Fruit fly (Drosophila melanogaster): Measurements from ENCODE around the gene Jhbp6.

Gene Jhbp6

dm6 chr3L:22646863-22647262 lies 22.9 kb upstream of the Jhbp6 start, which contains the start of gene CG33768:
Gene CG33768, plus strand, starts transcription at chr3L:22647163.
- TF ChIP-seq dl (GFP tag; optimal IDR thresholded peaks at IDR 0.05; ENCODE audit: insufficient read depth in 1 of 2, partially characterized antibody in 2 of 2) (no peak), h (GFP tag; optimal IDR thresholded peaks at IDR 0.05) (no peak), pan (optimal IDR thresholded peaks at IDR 0.05) (no peak), CrebA (GFP tag; optimal IDR thresholded peaks at IDR 0.05; ENCODE audit: borderline replicate concordance) (no peak), usp (GFP tag; optimal IDR thresholded peaks at IDR 0.05) (no peak), tai (GFP tag; optimal IDR thresholded peaks at IDR 0.05) (no peak), Vsx2 (GFP tag; optimal IDR thresholded peaks at IDR 0.05; ENCODE audit: partially characterized antibody) (no peak), Dif (GFP tag; optimal IDR thresholded peaks at IDR 0.05; ENCODE audit: partially characterized antibody) (no peak), Jra (GFP tag; optimal IDR thresholded peaks at IDR 0.05) (no peak), brk (GFP tag; optimal IDR thresholded peaks at IDR 0.05) (no peak), dsf (GFP tag; optimal IDR thresholded peaks at IDR 0.05; ENCODE audit: borderline replicate concordance) (no peak), Sp1 (GFP tag; optimal IDR thresholded peaks at IDR 0.05) (no peak), Dfd (GFP tag; optimal IDR thresholded peaks at IDR 0.05) (no peak), N (GFP tag; optimal IDR thresholded peaks at IDR 0.05) (no peak), jim (GFP tag; optimal IDR thresholded peaks at IDR 0.05) (no peak)

- TF ChIP-seq Mio (GFP tag; optimal IDR thresholded peaks at IDR 0.05) (no peak), Hr78 (GFP tag; optimal IDR thresholded peaks at IDR 0.05) (no peak), woc (GFP tag; optimal IDR thresholded peaks at IDR 0.05) (no peak), Jra (GFP tag; optimal IDR thresholded peaks at IDR 0.05) (no peak), tai (GFP tag; optimal IDR thresholded peaks at IDR 0.05) (no peak), fru (GFP tag; optimal IDR thresholded peaks at IDR 0.05) (no peak), GATAd (GFP tag; optimal IDR thresholded peaks at IDR 0.05) (no peak), HLH106 (tag; optimal IDR thresholded peaks at IDR 0.05) (no peak), dl (GFP tag; optimal IDR thresholded peaks at IDR 0.05; ENCODE audit: insufficient read depth in 1 of 2, partially characterized antibody in 2 of 2) (no peak), ey (GFP tag; optimal IDR thresholded peaks at IDR 0.05) (no peak), OdsH (GFP tag; optimal IDR thresholded peaks at IDR 0.05) (no peak), Abd-B (GFP tag; optimal IDR thresholded peaks at IDR 0.05) (no peak)
Observed at dm6 chr3L:22647627-22648026, 22.1 kb upstream of the Jhbp6 start, which contains the start of gene CG33769. Gene CG33769, plus strand, starts transcription at chr3L:22647927.

- TF ChIP-seq GATAd (GFP tag; optimal IDR thresholded peaks at IDR 0.05) (no peak), sv (GFP tag; optimal IDR thresholded peaks at IDR 0.05) (no peak), brk (GFP tag; optimal IDR thresholded peaks at IDR 0.05) (no peak), Rel (GFP tag; optimal IDR thresholded peaks at IDR 0.05) (no peak), Rel (tag; optimal IDR thresholded peaks at IDR 0.05) (no peak), Myc (optimal IDR thresholded peaks at IDR 0.05) (no peak), sage (GFP tag; optimal IDR thresholded peaks at IDR 0.05) (no peak), h (GFP tag; optimal IDR thresholded peaks at IDR 0.05) (no peak), dsf (GFP tag; optimal IDR thresholded peaks at IDR 0.05; ENCODE audit: borderline replicate concordance) (no peak), HLH106 (tag; optimal IDR thresholded peaks at IDR 0.05) (no peak), CG9705 (GFP tag; optimal IDR thresholded peaks at IDR 0.05) (no peak), Mio (GFP tag; optimal IDR thresholded peaks at IDR 0.05) (no peak), br (GFP tag; optimal IDR thresholded peaks at IDR 0.05) (no peak), Vsx2 (GFP tag; optimal IDR thresholded peaks at IDR 0.05; ENCODE audit: partially characterized antibody) (no peak), CG32264 (GFP tag; optimal IDR thresholded peaks at IDR 0.05) (no peak), Dfd (GFP tag; optimal IDR thresholded peaks at IDR 0.05) (no peak), woc (GFP tag; optimal IDR thresholded peaks at IDR 0.05) (no peak), N (GFP tag; optimal IDR thresholded peaks at IDR 0.05) (no peak), Hr78 (GFP tag; optimal IDR thresholded peaks at IDR 0.05) (no peak)
Observed at dm6 chr3L:22648372-22648771, 21.4 kb upstream of the Jhbp6 start, which contains the start of gene CG33770. Gene CG33770, plus strand, starts transcription at chr3L:22648672.

DNA sequence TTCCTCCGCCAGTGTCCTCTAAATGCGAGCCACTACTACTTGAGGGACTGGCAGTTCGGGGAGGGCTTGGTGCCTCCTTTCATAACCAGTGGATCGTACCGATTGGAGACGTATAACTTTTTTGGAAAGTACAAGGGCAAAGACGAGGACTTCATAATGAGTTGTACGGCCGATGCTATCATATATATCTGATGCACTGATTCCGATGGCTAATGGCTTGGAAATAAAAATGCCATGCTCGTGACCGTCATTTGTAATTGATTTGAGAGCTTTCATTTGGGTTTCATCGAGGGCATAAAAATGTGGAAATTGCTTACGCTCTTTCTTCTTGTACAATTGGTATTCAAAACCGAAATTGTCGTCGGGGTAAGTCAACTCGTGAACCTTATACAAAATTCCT lies 20.7 kb upstream of the Jhbp6 start, which contains the start of gene CG33771:
Gene CG33771 (plus strand): TSS at position 301 of the 400 bp plus-strand sequence.
- TF ChIP-seq tai (GFP tag; optimal IDR thresholded peaks at IDR 0.05) (no peak), rgr (GFP tag; optimal IDR thresholded peaks at IDR 0.05) (no peak), GATAd (GFP tag; optimal IDR thresholded peaks at IDR 0.05) (no peak), psq (GFP tag; optimal IDR thresholded peaks at IDR 0.05) (no peak), Jra (GFP tag; optimal IDR thresholded peaks at IDR 0.05) (no peak), Rel (GFP tag; optimal IDR thresholded peaks at IDR 0.05) (no peak), Rel (tag; optimal IDR thresholded peaks at IDR 0.05) (no peak), pan (optimal IDR thresholded peaks at IDR 0.05) (no peak)
